Worm (Caenorhabditis elegans) whole organism, young adult: ENCODE results near the gene F55G1.7.

ENCODE experiments used
- B0336.3 ChIP-seq: fragments of 200-800 bp; sonication (Bioruptor generic); IDR thresholded peaks from 2 replicates; pipeline ENCODE4 v1.3.6; 2022; ENCODE audit warnings: missing genetic modification characterization, missing compliant biosample characterization
- C17E4.6 ChIP-seq: fragments of 200-800 bp; sonication (Bioruptor generic); IDR thresholded peaks from 2 replicates; pipeline ENCODE4 v1.3.6; 2022; ENCODE audit warnings: missing genetic modification reagents, missing genetic modification characterization, missing compliant biosample characterization
- D2030.7 ChIP-seq: fragments of 200-800 bp; sonication (Bioruptor generic); IDR thresholded peaks from 2 replicates; pipeline ENCODE4 v1.3.6; 2022; ENCODE audit warnings: missing genetic modification reagents, missing genetic modification characterization, missing compliant biosample characterization
- F23B12.7 ChIP-seq: sonication (generic microtip); optimal IDR thresholded peaks from 2 replicates; lab custom pipeline; 2017; ENCODE audit warnings: missing genetic modification characterization, mild to moderate bottlenecking, missing compliant biosample characterization, antibody characterized with exemption, moderate library complexity; ENCODE audit not compliant: insufficient read depth
- F33H1.4 ChIP-seq: fragments of 200-800 bp; sonication (Bioruptor generic); IDR thresholded peaks from 2 replicates; pipeline ENCODE4 v1.3.6; 2022; ENCODE audit warnings: missing genetic modification reagents, missing genetic modification characterization, missing compliant biosample characterization
- F39B2.1 ChIP-seq: fragments of 200-800 bp; sonication (Bioruptor generic); IDR thresholded peaks from 2 replicates; pipeline ENCODE4 v1.3.6; 2022; ENCODE audit warnings: missing genetic modification reagents, missing genetic modification characterization, missing compliant biosample characterization
- F49E8.2 ChIP-seq: sonication (generic microtip); optimal IDR thresholded peaks from 3 replicates; lab custom pipeline; 2017; ENCODE audit warnings: missing genetic modification characterization, mild to moderate bottlenecking, missing compliant biosample characterization, antibody characterized with exemption, moderate library complexity; ENCODE audit not compliant: insufficient read depth
- F52B5.7 ChIP-seq: sonication (generic microtip); optimal IDR thresholded peaks from 2 replicates; lab custom pipeline; 2016; ENCODE audit warnings: mild to moderate bottlenecking, missing genetic modification characterization, missing compliant biosample characterization
- T07F8.4 ChIP-seq: sonication (generic microtip); optimal IDR thresholded peaks from 2 replicates; lab custom pipeline; 2016; ENCODE audit warnings: mild to moderate bottlenecking, missing genetic modification characterization, moderate library complexity, missing compliant biosample characterization
- Y53G8AR.9 ChIP-seq: fragments of 200-800 bp; sonication (Bioruptor generic); conservative IDR thresholded peaks from 2 replicates; pipeline ENCODE4 v1.3.6; 2022; ENCODE audit warnings: missing genetic modification reagents, missing genetic modification characterization, missing compliant biosample characterization
- Y95B8A.8 ChIP-seq: fragments of 200-800 bp; sonication (Bioruptor generic); IDR thresholded peaks from 2 replicates; pipeline ENCODE4 v1.3.6; 2022; ENCODE audit warnings: missing genetic modification reagents, missing genetic modification characterization, missing compliant biosample characterization
- ZK185.1 ChIP-seq: sonication (generic microtip); optimal IDR thresholded peaks from 2 replicates; lab custom pipeline; 2016; ENCODE audit warnings: mild to moderate bottlenecking, missing genetic modification characterization, missing compliant biosample characterization; ENCODE audit not compliant: poor library complexity, severe bottlenecking
- attf-3 ChIP-seq: fragments of 200-800 bp; sonication (Bioruptor generic); conservative IDR thresholded peaks from 2 replicates; pipeline ENCODE4 v1.3.6; 2022; ENCODE audit warnings: missing genetic modification reagents, missing genetic modification characterization, missing compliant biosample characterization
- ceh-27 ChIP-seq: fragments of 200-800 bp; sonication (Bioruptor generic); optimal IDR thresholded peaks from 2 replicates; lab custom pipeline; 2018; ENCODE audit warnings: mild to moderate bottlenecking, missing genetic modification characterization, moderate library complexity, missing compliant biosample characterization
- ceh-79 ChIP-seq: sonication (generic microtip); optimal IDR thresholded peaks from 2 replicates; lab custom pipeline; 2017; ENCODE audit warnings: mild to moderate bottlenecking, missing genetic modification characterization, missing compliant biosample characterization
- chd-7 ChIP-seq: sonication (generic microtip); optimal IDR thresholded peaks from 2 replicates; lab custom pipeline; 2016; ENCODE audit warnings: mild to moderate bottlenecking, missing genetic modification characterization, moderate library complexity, missing compliant biosample characterization
- fkh-3 ChIP-seq: sonication (generic microtip); optimal IDR thresholded peaks from 2 replicates; lab custom pipeline; 2016; ENCODE audit warnings: mild to moderate bottlenecking, missing genetic modification characterization, missing compliant biosample characterization
- gei-17 ChIP-seq: fragments of 200-800 bp; sonication (Bioruptor generic); optimal IDR thresholded peaks from 2 replicates; lab custom pipeline; 2018; ENCODE audit warnings: mild to moderate bottlenecking, missing genetic modification characterization, missing compliant biosample characterization
- hmg-1.2 ChIP-seq: fragments of 200-800 bp; sonication (Bioruptor generic); IDR thresholded peaks from 2 replicates; pipeline ENCODE4 v1.3.6; 2022; ENCODE audit warnings: missing genetic modification reagents, missing genetic modification characterization, missing compliant biosample characterization
- hsf-1 ChIP-seq: fragments of 200-800 bp; sonication (Bioruptor generic); IDR thresholded peaks from 2 replicates; pipeline ENCODE4 v1.3.6; 2022; ENCODE audit warnings: missing genetic modification reagents, missing genetic modification characterization, missing compliant biosample characterization
- lag-1 ChIP-seq: fragments of 200-800 bp; sonication (Bioruptor generic); IDR thresholded peaks from 2 replicates; pipeline ENCODE4 v1.3.6; 2022; ENCODE audit warnings: missing genetic modification reagents, missing genetic modification characterization, missing compliant biosample characterization
- lin-40 ChIP-seq: sonication (generic microtip); optimal IDR thresholded peaks from 2 replicates; lab custom pipeline; 2016; ENCODE audit warnings: missing genetic modification characterization, mild to moderate bottlenecking, missing compliant biosample characterization, missing genotype, missing genetic modification reagents
- lin-54 ChIP-seq: fragments of 200-800 bp; sonication (Bioruptor generic); optimal IDR thresholded peaks from 2 replicates; lab custom pipeline; 2018; ENCODE audit warnings: mild to moderate bottlenecking, missing genetic modification characterization, missing compliant biosample characterization
- lsy-27 ChIP-seq: sonication (generic microtip); optimal IDR thresholded peaks from 2 replicates; lab custom pipeline; 2017; ENCODE audit warnings: missing genetic modification characterization, mild to moderate bottlenecking, missing compliant biosample characterization, antibody characterized with exemption, missing genotype, borderline replicate concordance; ENCODE audit not compliant: insufficient read depth
- madf-10 ChIP-seq: sonication (generic microtip); optimal IDR thresholded peaks from 2 replicates; lab custom pipeline; 2016; ENCODE audit warnings: mild to moderate bottlenecking, missing genetic modification characterization, missing compliant biosample characterization
- madf-8 ChIP-seq: fragments of 200-800 bp; sonication (Bioruptor generic); conservative IDR thresholded peaks from 2 replicates; pipeline ENCODE4 v1.3.6; 2022; ENCODE audit warnings: missing genetic modification reagents, missing genetic modification characterization, missing compliant biosample characterization
- mel-28 ChIP-seq: sonication (generic microtip); optimal IDR thresholded peaks from 2 replicates; lab custom pipeline; 2016; ENCODE audit warnings: borderline replicate concordance, mild to moderate bottlenecking, missing genetic modification characterization, missing compliant biosample characterization
- nhr-27 ChIP-seq: fragments of 200-800 bp; sonication (Bioruptor generic); optimal IDR thresholded peaks from 2 replicates; lab custom pipeline; 2018; ENCODE audit warnings: mild to moderate bottlenecking, missing genetic modification characterization, moderate library complexity, missing compliant biosample characterization
- pbrm-1 ChIP-seq: fragments of 200-800 bp; sonication (Bioruptor generic); IDR thresholded peaks from 2 replicates; pipeline ENCODE4 v1.3.6; 2022; ENCODE audit warnings: missing genetic modification reagents, missing genetic modification characterization, missing compliant biosample characterization
- sea-2 ChIP-seq: fragments of 200-800 bp; sonication (Bioruptor generic); IDR thresholded peaks from 2 replicates; pipeline ENCODE4 v1.3.6; 2022; ENCODE audit warnings: missing genetic modification characterization, missing compliant biosample characterization
- somi-1 ChIP-seq: fragments of 200-800 bp; sonication (Bioruptor generic); optimal IDR thresholded peaks from 2 replicates; lab custom pipeline; 2018; ENCODE audit warnings: mild to moderate bottlenecking, missing genetic modification characterization, missing compliant biosample characterization
- xnd-1 ChIP-seq: sonication (generic microtip); optimal IDR thresholded peaks from 2 replicates; lab custom pipeline; 2016; ENCODE audit warnings: missing genotype, missing genetic modification reagents, missing genetic modification characterization, missing compliant biosample characterization
- ztf-18 ChIP-seq: sonication (generic microtip); optimal IDR thresholded peaks from 2 replicates; lab custom pipeline; 2016; ENCODE audit warnings: missing genotype, mild to moderate bottlenecking, missing genetic modification characterization, missing compliant biosample characterization
- ztf-25 ChIP-seq: fragments of 200-800 bp; sonication (Bioruptor generic); IDR thresholded peaks from 2 replicates; pipeline ENCODE4 v1.3.6; 2022; ENCODE audit warnings: missing genetic modification reagents, missing genetic modification characterization, missing compliant biosample characterization
- ztf-3 ChIP-seq: fragments of 200-800 bp; sonication (Bioruptor generic); optimal IDR thresholded peaks from 2 replicates; lab custom pipeline; 2018; ENCODE audit warnings: mild to moderate bottlenecking, missing genetic modification characterization, missing compliant biosample characterization
- ztf-6 ChIP-seq: fragments of 200-800 bp; sonication (Bioruptor generic); IDR thresholded peaks from 2 replicates; pipeline ENCODE4 v1.3.6; 2022; ENCODE audit warnings: missing genetic modification reagents, missing genetic modification characterization, missing compliant biosample characterization

Gene F55G1.7

DNA sequence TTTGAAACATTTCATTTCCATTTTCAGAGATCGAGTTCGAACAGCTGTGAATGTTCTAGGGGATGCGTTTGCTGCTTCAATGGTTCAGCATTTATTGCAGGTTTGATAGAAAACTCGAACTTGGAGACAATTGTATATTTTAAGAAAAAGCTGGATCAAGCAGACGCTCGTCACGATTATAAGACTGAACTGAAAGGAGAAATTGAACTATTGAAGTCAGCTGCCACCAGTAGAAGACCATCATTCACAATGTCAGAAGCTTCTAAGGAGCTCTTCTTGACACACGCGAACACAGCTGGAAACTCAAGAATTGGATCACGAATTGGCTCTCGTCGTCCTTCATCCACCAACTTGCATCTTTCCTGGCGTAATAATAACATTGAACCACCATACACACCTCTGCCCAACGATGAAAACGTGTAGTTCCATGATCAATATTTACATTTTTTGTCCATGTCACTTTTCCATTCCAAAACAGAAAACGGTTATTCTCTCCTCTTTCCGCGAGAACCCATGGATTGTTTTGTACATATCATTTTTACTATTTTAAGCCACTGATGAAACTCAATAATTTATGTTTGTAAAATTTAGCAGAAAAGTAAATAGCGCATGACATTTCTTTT lies 36.3 kb upstream of the F55G1.7 start (continued):
- TF ChIP-seq F49E8.2 (tag; lab: Kevin White, UChicago), result peak; percentile 59
- no peak for TF ChIP-seq ztf-6 (GFP tag; lab: Robert Waterston, UW)
- no peak for TF ChIP-seq T07F8.4
- peak; percentile 67 for TF ChIP-seq hsf-1
- TF ChIP-seq ztf-3, result no peak
- TF ChIP-seq D2030.7 (GFP tag; lab: Robert Waterston, UW), result peak; percentile 34; the same call in 1 of the 2 replicates
- TF ChIP-seq F23B12.7 (tag; lab: Kevin White, UChicago), result no peak
- no peak for TF ChIP-seq ceh-79 (tag; lab: Kevin White, UChicago)
- TF ChIP-seq ZK185.1 (tag; lab: Kevin White, UChicago), result peak; percentile 67
- peak; percentile 20; the same call in 1 of the 2 replicates for TF ChIP-seq F33H1.4 (GFP tag; lab: Robert Waterston, UW)
- peak; percentile 61; the same call in 1 of the 2 replicates for TF ChIP-seq pbrm-1 (GFP tag; lab: Robert Waterston, UW)
- no peak for TF ChIP-seq lag-1 (GFP tag; lab: Robert Waterston, UW)
- peak; percentile 25; the same call in 1 of the 2 replicates for TF ChIP-seq attf-3 (GFP tag; lab: Robert Waterston, UW)
- peak; percentile 62 for TF ChIP-seq chd-7 (tag; lab: Kevin White, UChicago)
- TF ChIP-seq lin-40 (tag; lab: Kevin White, UChicago), result peak; percentile 35
- no peak for TF ChIP-seq fkh-3
- peak; percentile 86 for TF ChIP-seq B0336.3 (GFP tag; lab: Robert Waterston, UW)
- no peak for TF ChIP-seq somi-1 (GFP tag; lab: Kevin White, UChicago)
- no peak for TF ChIP-seq madf-8 (GFP tag; lab: Robert Waterston, UW)
- no peak for TF ChIP-seq ceh-27 (GFP tag; lab: Kevin White, UChicago)
- no peak for TF ChIP-seq sea-2 (GFP tag; lab: Robert Waterston, UW)
- TF ChIP-seq ztf-25 (GFP tag; lab: Robert Waterston, UW), result no peak
- TF ChIP-seq Y95B8A.8 (GFP tag; lab: Robert Waterston, UW), result peak; percentile 73
- TF ChIP-seq lin-54 (GFP tag; lab: Kevin White, UChicago), result peak; percentile 49
- TF ChIP-seq F52B5.7, result peak; percentile 22
- TF ChIP-seq F39B2.1 (GFP tag; lab: Robert Waterston, UW), result 0 out of 2 replicates have a peak, but pooled peaks have one; percentile 40
- no peak for TF ChIP-seq gei-17
- TF ChIP-seq hmg-1.2, result peak; percentile 50
- TF ChIP-seq Y53G8AR.9 (GFP tag; lab: Robert Waterston, UW), result peak; percentile 88
- TF ChIP-seq ztf-18 (tag; lab: Kevin White, UChicago), result no peak
- TF ChIP-seq nhr-27 (tag; lab: Kevin White, UChicago), result peak; percentile 54
- no peak for TF ChIP-seq xnd-1 (tag; lab: Kevin White, UChicago)
- no peak for TF ChIP-seq lsy-27 (tag; lab: Kevin White, UChicago)
- peak; percentile 52 for TF ChIP-seq madf-10 (tag; lab: Kevin White, UChicago)
- no peak for TF ChIP-seq mel-28 (tag; lab: Kevin White, UChicago)
- TF ChIP-seq C17E4.6, result no peak
- TF ChIP-seq, all 124 proteins: peak for 56

DNA sequence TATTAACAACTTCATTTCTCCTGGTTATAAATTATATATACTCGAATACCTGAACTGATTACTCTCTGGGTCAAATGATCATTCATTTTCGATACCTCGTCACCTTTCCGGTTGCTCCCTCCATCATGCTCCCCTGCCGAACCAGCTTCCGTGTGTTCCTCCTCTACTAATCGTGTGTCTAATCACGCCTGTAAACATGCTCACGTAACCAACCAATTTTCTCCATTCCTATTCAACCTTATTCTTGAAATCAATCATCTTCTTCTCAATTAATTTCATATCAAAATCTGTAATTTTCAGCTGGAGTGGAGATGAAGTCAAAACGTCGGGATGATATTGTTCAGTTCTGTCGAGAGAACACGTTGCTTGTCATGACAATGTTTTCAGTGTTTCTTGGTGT lies 33.7 kb upstream of the F55G1.7 start, which contains the start of gene glt-6:
Gene glt-6 (plus strand): TSS at position 301 of the 400 bp plus-strand sequence.
- no peak for TF ChIP-seq xnd-1 (tag; lab: Kevin White, UChicago)
